Fruit fly (Drosophila melanogaster) S2 (cell line): ENCODE results near the gene Tet.

Experiments used
- CG8478 ChIP-seq: fragments of >200 bp; optimal IDR thresholded peaks from 2 replicates; lab custom pipeline; 2018
- CTCF ChIP-seq, 2 experiments: fragments of >200 bp; optimal IDR thresholded peaks; 2 replicates each; lab custom pipeline; 2018

dm6 chr3L:2828610-2829139 is 50.3 kb downstream of the Tet start:
- TF ChIP-seq CG8478 (lab: Kevin White, UChicago), result no peak
- no peak for TF ChIP-seq CTCF (optimal IDR thresholded peaks at IDR 0.05; lab: Kevin White, UChicago)
